Worm (Caenorhabditis elegans) whole organism, L4/young adult: ENCODE measurements around the gene rpb-8.

Experiments
- W03F9.2 ChIP-seq: fragments of 150-350 bp; optimal IDR thresholded peaks from 2 replicates; lab custom pipeline; 2014; ENCODE audit warnings: missing biosample characterization, missing genetic modification characterization
- dao-5 ChIP-seq: sonication (generic microtip); optimal IDR thresholded peaks from 2 replicates; lab custom pipeline; 2016; ENCODE audit warnings: missing genotype, missing genetic modification characterization, moderate library complexity, missing compliant biosample characterization
- him-1 ChIP-seq: sonication (generic microtip); optimal IDR thresholded peaks from 2 replicates; lab custom pipeline; 2016; ENCODE audit warnings: missing genotype, missing genetic modification reagents, missing genetic modification characterization, missing compliant biosample characterization

- TF ChIP-seq him-1 (tag; lab: Kevin White, UChicago): no peak
- TF ChIP-seq W03F9.2 (tag; lab: Kevin White, UChicago): peak; percentile 52
- no peak for TF ChIP-seq dao-5 (tag; lab: Kevin White, UChicago)
Observed at ce11 chrIII:4912317-4912716, 5.5 kb downstream of the rpb-8 start, which contains the start of the genes F26F4.9 and cee-1.
